Fruit fly (Drosophila melanogaster) S2 (cell line): Measurements from ENCODE around the gene CG4098.

ENCODE experiments used
- CG8478 ChIP-seq: fragments of >200 bp; optimal IDR thresholded peaks from 2 replicates; lab custom pipeline; 2018
- CTCF ChIP-seq, 2 experiments: fragments of >200 bp; optimal IDR thresholded peaks; 2 replicates each; lab custom pipeline; 2018

DNA sequence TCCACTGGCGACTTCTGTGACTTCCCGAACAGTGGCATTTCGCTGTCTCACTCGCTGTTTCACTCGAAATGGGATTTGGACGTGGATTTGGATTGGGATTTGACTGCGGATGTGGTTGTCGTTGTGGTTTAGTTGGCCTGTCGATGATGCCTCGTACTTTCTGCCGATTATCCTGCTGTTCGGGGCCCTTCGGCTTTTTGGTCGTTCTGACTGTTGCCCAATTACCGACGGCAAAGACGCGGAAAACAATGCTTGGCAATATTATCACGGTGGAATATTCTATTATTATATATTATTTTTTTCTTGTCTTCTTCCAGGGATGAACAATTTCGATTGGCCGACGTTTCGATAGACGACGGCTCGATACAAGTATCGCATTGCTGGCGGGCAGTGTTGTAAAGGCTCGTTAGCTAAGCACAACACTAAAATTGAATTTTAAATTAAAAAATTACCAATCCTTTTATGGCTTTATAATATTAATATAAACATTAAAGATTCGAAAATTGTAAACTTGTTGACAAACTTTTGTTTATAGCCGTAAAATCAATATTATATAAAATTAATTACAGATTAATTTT lies 6.1 kb upstream of the CG4098 start, which contains the start of gene Mo25:
- TF ChIP-seq CG8478 (lab: Kevin White, UChicago) = no peak
- TF ChIP-seq CTCF (optimal IDR thresholded peaks at IDR 0.05; lab: Kevin White, UChicago) = no peak
